Worm (Caenorhabditis elegans): ENCODE data around the gene efl-1.

DNA sequence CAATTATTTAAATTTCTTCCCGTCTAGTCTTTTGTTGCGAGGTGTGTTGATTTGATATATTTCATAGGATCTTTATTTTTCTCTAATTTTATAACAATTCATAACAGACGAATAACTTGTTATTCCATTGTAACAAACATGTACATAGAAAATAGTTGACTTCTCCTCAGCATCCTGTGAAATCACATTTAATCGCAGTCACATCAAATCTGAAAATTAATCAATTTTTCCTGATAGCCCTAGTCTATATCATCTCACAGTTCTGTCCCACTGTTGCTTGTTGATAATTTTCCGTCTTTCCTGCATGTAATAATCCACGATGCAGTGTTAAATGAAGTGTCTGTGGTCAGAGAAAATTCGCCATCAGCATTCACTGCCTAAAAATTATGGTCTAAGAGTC, 22.3 kb upstream of the efl-1 start:
- TF ChIP-seq unc-39 (tag; optimal IDR thresholded peaks at IDR 0.05): no peak
- no peak for TF ChIP-seq egl-27 (tag; optimal IDR thresholded peaks at IDR 0.05)
- no peak for TF ChIP-seq unc-62 (GFP tag; optimal IDR thresholded peaks at IDR 0.05)
- TF ChIP-seq nhr-23 (tag; optimal IDR thresholded peaks at IDR 0.05): no peak
- TF ChIP-seq blmp-1 (tag; optimal IDR thresholded peaks at IDR 0.05; ENCODE audit: insufficient read depth): no peak
- no peak for TF ChIP-seq nhr-11 (tag; optimal IDR thresholded peaks at IDR 0.05)
- TF ChIP-seq nhr-237 (tag; optimal IDR thresholded peaks at IDR 0.05): no peak
- no peak for TF ChIP-seq F13H6.1 (tag; optimal IDR thresholded peaks at IDR 0.05)
